Worm (Caenorhabditis elegans) whole organism, early embryonic: ENCODE results near the gene B0334.5.

Experiments
- ama-1 ChIP-seq: fragments of 150-350 bp; optimal IDR thresholded peaks from 2 replicates; lab custom pipeline; 2014
- pes-1 ChIP-seq: fragments of 200-800 bp; sonication (Bioruptor generic); IDR thresholded peaks from 2 replicates; pipeline ENCODE4 v1.3.6; 2022; ENCODE audit warnings: missing genetic modification reagents, missing genetic modification characterization, missing compliant biosample characterization

- TF ChIP-seq ama-1 (lab: Kevin White, UChicago) (peak; percentile 56), pes-1 (GFP tag; lab: Robert Waterston, UW) (peak; percentile 70; the same call in 1 of the 2 replicates)
Measured at ce11 chrII:11545299-11545951, 48.0 kb downstream of the B0334.5 start, which contains the start of gene dnj-13.
